Worm (Caenorhabditis elegans) whole organism, mixed stage, embryonic: Measurements from ENCODE around the gene rpb-4.
A peak's percentile ranks its signal among the peaks of the same experiment; 100 is the strongest.

ENCODE experiments used
- M03D4.4 ChIP-seq: sonication (generic microtip); optimal IDR thresholded peaks from 2 replicates; lab custom pipeline; 2017; ENCODE audit warnings: mild to moderate bottlenecking, missing genetic modification characterization, missing compliant biosample characterization
- bed-3 ChIP-seq: fragments of 200-800 bp; sonication (Bioruptor generic); optimal IDR thresholded peaks from 3 replicates; lab custom pipeline; 2018; ENCODE audit warnings: mild to moderate bottlenecking, missing genetic modification characterization, moderate library complexity, missing compliant biosample characterization
- blmp-1 ChIP-seq: fragments of 150-350 bp; optimal IDR thresholded peaks from 2 replicates; lab custom pipeline; 2014; ENCODE audit warnings: missing biosample characterization, missing genetic modification characterization
- ceh-39 ChIP-seq: fragments of 150-350 bp; optimal IDR thresholded peaks from 2 replicates; lab custom pipeline; 2014; ENCODE audit warnings: missing biosample characterization, missing genetic modification characterization
- ceh-43 ChIP-seq: fragments of 200-800 bp; sonication (Bioruptor generic); optimal IDR thresholded peaks from 2 replicates; lab custom pipeline; 2018; ENCODE audit warnings: mild to moderate bottlenecking, missing genetic modification characterization, moderate library complexity, missing compliant biosample characterization
- ceh-83 ChIP-seq: fragments of 200-800 bp; sonication (Bioruptor generic); optimal IDR thresholded peaks from 2 replicates; lab custom pipeline; 2018; ENCODE audit warnings: mild to moderate bottlenecking, missing genetic modification characterization, missing compliant biosample characterization
- ces-1 ChIP-seq: fragments of 150-350 bp; optimal IDR thresholded peaks from 2 replicates; lab custom pipeline; 2014; ENCODE audit warnings: missing biosample characterization, missing genetic modification reagents, missing genetic modification characterization
- cnd-1 ChIP-seq: fragments of 200-800 bp; sonication (Bioruptor generic); optimal IDR thresholded peaks from 2 replicates; lab custom pipeline; 2018; ENCODE audit warnings: mild to moderate bottlenecking, missing genetic modification characterization, missing compliant biosample characterization
- drap-1 ChIP-seq: fragments of 200-800 bp; sonication (Bioruptor generic); optimal IDR thresholded peaks from 3 replicates; lab custom pipeline; 2018; ENCODE audit warnings: mild to moderate bottlenecking, missing genetic modification characterization, missing compliant biosample characterization
- elt-1 ChIP-seq: sonication (generic microtip); optimal IDR thresholded peaks from 2 replicates; lab custom pipeline; 2017; ENCODE audit warnings: missing genetic modification characterization, mild to moderate bottlenecking, missing compliant biosample characterization, antibody characterized with exemption, moderate library complexity, borderline replicate concordance; ENCODE audit not compliant: insufficient read depth
- elt-3 ChIP-seq: fragments of 150-350 bp; optimal IDR thresholded peaks from 2 replicates; lab custom pipeline; 2014; ENCODE audit warnings: missing biosample characterization, missing genetic modification characterization
- flh-1 ChIP-seq: fragments of 200-800 bp; sonication (Bioruptor generic); optimal IDR thresholded peaks from 2 replicates; lab custom pipeline; 2018; ENCODE audit warnings: mild to moderate bottlenecking, missing genetic modification characterization, moderate library complexity, missing compliant biosample characterization
- ham-2 ChIP-seq: fragments of 200-800 bp; sonication (Bioruptor generic); optimal IDR thresholded peaks from 2 replicates; lab custom pipeline; 2018; ENCODE audit warnings: mild to moderate bottlenecking, missing genetic modification characterization, missing compliant biosample characterization
- hlh-1 ChIP-seq: fragments of 150-350 bp; optimal IDR thresholded peaks from 2 replicates; lab custom pipeline; 2014; ENCODE audit warnings: missing biosample characterization, missing genetic modification reagents, missing genetic modification characterization
- lin-13 ChIP-seq: fragments of 150-350 bp; optimal IDR thresholded peaks from 2 replicates; lab custom pipeline; 2014; ENCODE audit warnings: missing biosample characterization, missing genetic modification characterization
- lsy-2 ChIP-seq: fragments of 150-350 bp; optimal IDR thresholded peaks from 2 replicates; lab custom pipeline; 2014; ENCODE audit warnings: missing biosample characterization, missing genetic modification characterization
- mab-5 ChIP-seq: fragments of 150-350 bp; optimal IDR thresholded peaks from 2 replicates; lab custom pipeline; 2014; ENCODE audit warnings: missing biosample characterization, missing genetic modification characterization
- mep-1 ChIP-seq: fragments of 150-350 bp; optimal IDR thresholded peaks from 2 replicates; lab custom pipeline; 2017; ENCODE audit warnings: missing biosample characterization, missing genetic modification reagents, missing genetic modification characterization, inconsistent platforms
- mls-2 ChIP-seq: sonication (generic microtip); optimal IDR thresholded peaks from 2 replicates; lab custom pipeline; 2016; ENCODE audit warnings: mild to moderate bottlenecking, missing genetic modification characterization, moderate library complexity, missing compliant biosample characterization
- nhr-12 ChIP-seq: fragments of 150-350 bp; optimal IDR thresholded peaks from 2 replicates; lab custom pipeline; 2014; ENCODE audit warnings: missing biosample characterization, missing genetic modification characterization
- nhr-2 ChIP-seq: fragments of 150-350 bp; optimal IDR thresholded peaks from 2 replicates; lab custom pipeline; 2014; ENCODE audit warnings: missing biosample characterization, missing genetic modification characterization
- nhr-237 ChIP-seq: fragments of 150-350 bp; optimal IDR thresholded peaks from 2 replicates; lab custom pipeline; 2014; ENCODE audit warnings: missing biosample characterization, missing genetic modification characterization
- nhr-28 ChIP-seq: fragments of 150-350 bp; optimal IDR thresholded peaks from 2 replicates; lab custom pipeline; 2014; ENCODE audit warnings: missing biosample characterization, missing genetic modification characterization
- nhr-76 ChIP-seq: sonication (generic microtip); optimal IDR thresholded peaks from 2 replicates; lab custom pipeline; 2017; ENCODE audit warnings: missing biosample characterization, missing genetic modification characterization
- pha-4 ChIP-seq: fragments of 150-350 bp; optimal IDR thresholded peaks from 2 replicates; lab custom pipeline; 2018; ENCODE audit warnings: missing biosample characterization, missing genetic modification reagents, missing genetic modification characterization
- sem-2 ChIP-seq: fragments of 200-800 bp; sonication (Bioruptor generic); optimal IDR thresholded peaks from 2 replicates; lab custom pipeline; 2018; ENCODE audit warnings: mild to moderate bottlenecking, missing genetic modification characterization, missing compliant biosample characterization
- snpc-4 ChIP-seq: fragments of 150-350 bp; optimal IDR thresholded peaks from 2 replicates; lab custom pipeline; 2014; ENCODE audit warnings: missing biosample characterization, missing genetic modification characterization
- sptf-1 ChIP-seq: sonication (generic microtip); optimal IDR thresholded peaks from 2 replicates; lab custom pipeline; 2017; ENCODE audit warnings: mild to moderate bottlenecking, missing genetic modification characterization, moderate library complexity, missing compliant biosample characterization
- tbx-8 ChIP-seq: fragments of 200-800 bp; sonication (Bioruptor generic); optimal IDR thresholded peaks from 2 replicates; lab custom pipeline; 2018; ENCODE audit warnings: mild to moderate bottlenecking, missing genetic modification characterization, moderate library complexity, missing compliant biosample characterization
- unc-39 ChIP-seq: fragments of 150-350 bp; optimal IDR thresholded peaks from 2 replicates; lab custom pipeline; 2014; ENCODE audit warnings: missing biosample characterization, missing genetic modification characterization
- unc-62 ChIP-seq: fragments of 150-350 bp; optimal IDR thresholded peaks from 2 replicates; lab custom pipeline; 2014; ENCODE audit warnings: missing biosample characterization, missing genetic modification reagents, missing genetic modification characterization

Gene rpb-4

ce11 chrII:7340703-7341102, 33.6 kb upstream of the rpb-4 start:
- no peak for TF ChIP-seq hlh-1 (tag; lab: Kevin White, UChicago)
- no peak for TF ChIP-seq ceh-39
- TF ChIP-seq mls-2 (tag; lab: Kevin White, UChicago), result no peak
- no peak for TF ChIP-seq pha-4
- TF ChIP-seq nhr-237, result no peak
- no peak for TF ChIP-seq ceh-83 (GFP tag; lab: Kevin White, UChicago)
- no peak for TF ChIP-seq lsy-2
- no peak for TF ChIP-seq elt-1 (tag; lab: Kevin White, UChicago)
- TF ChIP-seq nhr-28 (tag; lab: Kevin White, UChicago), result no peak
- TF ChIP-seq blmp-1 (tag; lab: Kevin White, UChicago), result no peak
- TF ChIP-seq tbx-8 (GFP tag; lab: Kevin White, UChicago), result no peak
- TF ChIP-seq bed-3 (GFP tag; lab: Kevin White, UChicago), result no peak

- TF ChIP-seq elt-3 (tag; lab: Kevin White, UChicago) (no peak), sem-2 (GFP tag; lab: Kevin White, UChicago) (no peak), unc-62 (GFP tag; lab: Kevin White, UChicago) (no peak)
Observed at ce11 chrII:7341572-7342303, 32.6 kb upstream of the rpb-4 start.

ce11 chrII:7342884-7343283, 31.4 kb upstream of the rpb-4 start:
- no peak for TF ChIP-seq unc-62 (GFP tag; lab: Kevin White, UChicago)
- TF ChIP-seq ceh-43 (GFP tag; lab: Kevin White, UChicago), result no peak
- TF ChIP-seq unc-39 (tag; lab: Kevin White, UChicago), result no peak
- TF ChIP-seq pha-4, result no peak
- TF ChIP-seq tbx-8 (GFP tag; lab: Kevin White, UChicago), result no peak
- TF ChIP-seq lsy-2, result no peak
- TF ChIP-seq ces-1 (GFP tag; lab: Kevin White, UChicago), result no peak
- no peak for TF ChIP-seq drap-1 (GFP tag; lab: Kevin White, UChicago)
- TF ChIP-seq snpc-4 (tag; lab: Kevin White, UChicago), result no peak
- TF ChIP-seq M03D4.4 (tag; lab: Kevin White, UChicago), result no peak
- TF ChIP-seq nhr-2 (tag; lab: Kevin White, UChicago), result no peak
- no peak for TF ChIP-seq sptf-1 (tag; lab: Kevin White, UChicago)
- no peak for TF ChIP-seq flh-1
- TF ChIP-seq mab-5 (tag; lab: Kevin White, UChicago), result no peak
- no peak for TF ChIP-seq nhr-76
- TF ChIP-seq bed-3 (GFP tag; lab: Kevin White, UChicago), result no peak
- TF ChIP-seq ceh-83 (GFP tag; lab: Kevin White, UChicago), result no peak
- no peak for TF ChIP-seq nhr-12 (tag; lab: Kevin White, UChicago)

- peak; percentile 56 for TF ChIP-seq ham-2 (GFP tag; lab: Kevin White, UChicago)
- TF ChIP-seq ceh-43 (GFP tag; lab: Kevin White, UChicago), result no peak
- TF ChIP-seq pha-4, result peak; percentile 70
Observed at ce11 chrII:7343668-7344067, 30.6 kb upstream of the rpb-4 start.

- TF ChIP-seq ham-2 (GFP tag; lab: Kevin White, UChicago), result no peak
- TF ChIP-seq elt-3 (tag; lab: Kevin White, UChicago), result no peak
- no peak for TF ChIP-seq cnd-1 (tag; lab: Kevin White, UChicago)
- TF ChIP-seq lin-13 (tag; lab: Kevin White, UChicago), result no peak
- TF ChIP-seq nhr-76, result no peak
- TF ChIP-seq drap-1 (GFP tag; lab: Kevin White, UChicago), result no peak
- TF ChIP-seq snpc-4 (tag; lab: Kevin White, UChicago), result no peak
- TF ChIP-seq M03D4.4 (tag; lab: Kevin White, UChicago), result no peak
- TF ChIP-seq mep-1 (tag; lab: Kevin White, UChicago), result no peak
- no peak for TF ChIP-seq ceh-83 (GFP tag; lab: Kevin White, UChicago)
- TF ChIP-seq sem-2 (GFP tag; lab: Kevin White, UChicago), result no peak
Observed at ce11 chrII:7345858-7346257, 28.4 kb upstream of the rpb-4 start.
